Fruit fly (Drosophila melanogaster) whole organism, embryonic: Measurements from ENCODE around the gene CG2493.
A peak's percentile ranks its signal among the peaks of the same experiment; 100 is the strongest.

Experiments used
- Atf3 ChIP-seq: fragments of 200-800 bp; sonication (Bioruptor generic); optimal IDR thresholded peaks from 3 replicates; lab custom pipeline; 2016; ENCODE audit warnings: missing biosample characterization, missing genetic modification characterization
- Awh ChIP-seq: fragments of 200-800 bp; sonication (Bioruptor generic); IDR thresholded peaks from 2 replicates; pipeline ENCODE4, ENCODE4 v1.3.6; 2022; ENCODE audit warnings: missing biosample characterization, missing genetic modification characterization
- C15 ChIP-seq: fragments of 200-800 bp; sonication (Bioruptor generic); IDR thresholded peaks from 3 replicates; pipeline ENCODE4 v1.3.6; 2022; ENCODE audit warnings: missing biosample characterization, missing genetic modification characterization
- CG10543 ChIP-seq: fragments of 200-800 bp; sonication (Bioruptor generic); optimal IDR thresholded peaks from 3 replicates; lab custom pipeline; 2017; ENCODE audit warnings: missing biosample characterization, mild to moderate bottlenecking, missing genetic modification characterization, moderate library complexity
- CG10565 ChIP-seq: fragments of 200-800 bp; sonication (Bioruptor generic); optimal IDR thresholded peaks from 3 replicates; lab custom pipeline; 2016; ENCODE audit warnings: missing biosample characterization, mild to moderate bottlenecking, missing genetic modification characterization
- CG1233 ChIP-seq: fragments of 200-800 bp; sonication (Bioruptor generic); optimal IDR thresholded peaks from 4 replicates; lab custom pipeline; 2018; ENCODE audit warnings: missing biosample characterization, mild to moderate bottlenecking, missing genetic modification characterization
- CG13287 ChIP-seq: fragments of 200-800 bp; sonication (Bioruptor generic); IDR thresholded peaks from 2 replicates; pipeline ENCODE4 v1.3.6; 2022; ENCODE audit warnings: missing biosample characterization, missing genetic modification characterization; ENCODE audit not compliant: partially characterized antibody
- CG14860 ChIP-seq: fragments of 200-800 bp; sonication (Bioruptor generic); IDR thresholded peaks from 3 replicates; pipeline ENCODE4 v1.3.6; 2022; ENCODE audit warnings: missing biosample characterization, missing genetic modification characterization; ENCODE audit not compliant: partially characterized antibody
- CG17359 ChIP-seq: fragments of 200-800 bp; sonication (Bioruptor generic); optimal IDR thresholded peaks from 3 replicates; lab custom pipeline; 2018; ENCODE audit warnings: missing biosample characterization, mild to moderate bottlenecking, missing genetic modification characterization, moderate library complexity
- CG17568 ChIP-seq: fragments of 200-800 bp; sonication (Bioruptor generic); optimal IDR thresholded peaks from 2 replicates; lab custom pipeline; 2018; ENCODE audit warnings: missing biosample characterization, mild to moderate bottlenecking, missing genetic modification characterization, moderate library complexity
- CG2712 ChIP-seq: fragments of 200-800 bp; optimal IDR thresholded peaks from 3 replicates; lab custom pipeline; 2019; ENCODE audit warnings: missing biosample characterization, mild to moderate bottlenecking, missing genetic modification characterization, moderate library complexity
- CG34224 ChIP-seq: fragments of 200-800 bp; sonication (Bioruptor generic); IDR thresholded peaks from 3 replicates; pipeline ENCODE4 v1.3.6; 2022; ENCODE audit warnings: missing biosample characterization, missing genetic modification characterization; ENCODE audit not compliant: partially characterized antibody
- CG42726 ChIP-seq: fragments of 200-800 bp; sonication (Bioruptor generic); IDR thresholded peaks from 2 replicates; pipeline ENCODE4 v1.3.6; 2022; ENCODE audit warnings: missing biosample characterization, missing genetic modification characterization; ENCODE audit not compliant: partially characterized antibody
- CG6683 ChIP-seq: fragments of 200-800 bp; sonication (Bioruptor generic); optimal IDR thresholded peaks from 2 replicates; lab custom pipeline; 2017; ENCODE audit warnings: missing biosample characterization, mild to moderate bottlenecking, missing genetic modification characterization, missing genetic modification reagents
- CG6689 ChIP-seq: fragments of 200-800 bp; sonication (Bioruptor generic); IDR thresholded peaks from 2 replicates; pipeline ENCODE4 v1.3.6; 2022; ENCODE audit warnings: missing biosample characterization, missing genetic modification characterization
- CG8281 ChIP-seq: fragments of 200-800 bp; sonication (Bioruptor generic); optimal IDR thresholded peaks from 2 replicates; lab custom pipeline; 2018; ENCODE audit warnings: missing biosample characterization, mild to moderate bottlenecking, missing genetic modification characterization, moderate library complexity
- CG9437 ChIP-seq: fragments of 200-800 bp; sonication (Bioruptor generic); optimal IDR thresholded peaks from 2 replicates; lab custom pipeline; 2018; ENCODE audit warnings: missing biosample characterization, mild to moderate bottlenecking, missing genetic modification characterization
- Dll ChIP-seq: fragments of 200-800 bp; sonication (Bioruptor generic); IDR thresholded peaks from 4 replicates; pipeline ENCODE4 v1.3.6; 2022; ENCODE audit warnings: missing biosample characterization, missing genetic modification characterization; ENCODE audit not compliant: partially characterized antibody
- Doc3 ChIP-seq: fragments of 200-800 bp; sonication (Bioruptor generic); IDR thresholded peaks from 3 replicates; pipeline ENCODE4 v1.3.6; 2022; ENCODE audit warnings: missing biosample characterization, missing genetic modification characterization; ENCODE audit not compliant: partially characterized antibody
- Dref ChIP-seq: fragments of 200-800 bp; sonication (Bioruptor generic); IDR thresholded peaks from 2 replicates; pipeline ENCODE4 v1.3.6; 2022; ENCODE audit warnings: missing biosample characterization, missing genetic modification characterization
- Fer3 ChIP-seq: fragments of 200-800 bp; sonication (Bioruptor generic); optimal IDR thresholded peaks from 2 replicates; lab custom pipeline; 2018; ENCODE audit warnings: missing biosample characterization, mild to moderate bottlenecking, missing genetic modification characterization, moderate library complexity
- HLH3B ChIP-seq: fragments of 200-800 bp; sonication (Bioruptor generic); IDR thresholded peaks from 2 replicates; pipeline ENCODE4 v1.3.6; 2022; ENCODE audit warnings: missing biosample characterization, missing genetic modification characterization
- Lhr ChIP-seq: fragments of 200-800 bp; sonication (Bioruptor generic); optimal IDR thresholded peaks from 3 replicates; lab custom pipeline; 2017; ENCODE audit warnings: mild to moderate bottlenecking, missing biosample characterization, missing genetic modification reagents, missing genetic modification characterization
- Lim3 ChIP-seq: fragments of 200-800 bp; sonication (Bioruptor generic); IDR thresholded peaks from 2 replicates; pipeline ENCODE4 v1.3.6; 2022; ENCODE audit warnings: missing biosample characterization, missing genetic modification characterization
- MTF-1 ChIP-seq: fragments of 200-800 bp; sonication (Bioruptor generic); optimal IDR thresholded peaks from 2 replicates; lab custom pipeline; 2018; ENCODE audit warnings: missing biosample characterization, mild to moderate bottlenecking, missing genetic modification characterization, borderline replicate concordance
- bowl ChIP-seq: fragments of 200-800 bp; sonication (Bioruptor generic); IDR thresholded peaks from 2 replicates; pipeline ENCODE4 v1.3.6; 2022; ENCODE audit warnings: missing biosample characterization, missing genetic modification characterization
- btn ChIP-seq: fragments of 200-800 bp; sonication (Bioruptor generic); optimal IDR thresholded peaks from 2 replicates; lab custom pipeline; 2016; ENCODE audit warnings: missing biosample characterization, missing genetic modification characterization
- cad ChIP-seq: fragments of >200 bp; optimal IDR thresholded peaks from 2 replicates; lab custom pipeline; 2017; ENCODE audit warnings: missing biosample characterization, missing genetic modification characterization
- cg ChIP-seq: fragments of 200-800 bp; sonication (Bioruptor generic); optimal IDR thresholded peaks from 3 replicates; lab custom pipeline; 2019; ENCODE audit warnings: missing biosample characterization, mild to moderate bottlenecking, missing genetic modification characterization, moderate library complexity
- chn ChIP-seq: fragments of 200-800 bp; sonication (Bioruptor generic); optimal IDR thresholded peaks from 2 replicates; lab custom pipeline; 2016; ENCODE audit warnings: missing biosample characterization, missing genetic modification characterization
- disco-r ChIP-seq: fragments of 200-800 bp; sonication (Bioruptor generic); optimal IDR thresholded peaks from 2 replicates; lab custom pipeline; 2016; ENCODE audit warnings: missing biosample characterization, missing genetic modification characterization
- gce ChIP-seq: fragments of 200-800 bp; sonication (Bioruptor generic); IDR thresholded peaks from 3 replicates; pipeline ENCODE4 v1.3.6; 2022; ENCODE audit warnings: missing biosample characterization, missing genetic modification characterization
- gsb ChIP-seq: fragments of 200-800 bp; sonication (Bioruptor generic); IDR thresholded peaks from 2 replicates; pipeline ENCODE4 v1.3.6; 2022; ENCODE audit warnings: missing biosample characterization, missing genetic modification characterization
- insv ChIP-seq, 2 experiments: fragments of 200-800 bp; sonication (Bioruptor generic); optimal IDR thresholded peaks; 3 replicates each; lab custom pipeline; 2016 to 2018; ENCODE audit warnings: missing biosample characterization in 2 of 2, missing genetic modification characterization in 2 of 2
- kay ChIP-seq: fragments of 200-800 bp; sonication (Bioruptor generic); optimal IDR thresholded peaks from 2 replicates; lab custom pipeline; 2016; ENCODE audit warnings: missing biosample characterization, missing genetic modification characterization
- lmd ChIP-seq: fragments of 200-800 bp; sonication (Bioruptor generic); IDR thresholded peaks from 2 replicates; pipeline ENCODE4 v1.3.6; 2022; ENCODE audit warnings: missing biosample characterization, missing genetic modification characterization
- odd ChIP-seq: fragments of 200-800 bp; sonication (Bioruptor generic); optimal IDR thresholded peaks from 2 replicates; lab custom pipeline; 2017; ENCODE audit warnings: missing biosample characterization, mild to moderate bottlenecking, missing genetic modification characterization
- pita ChIP-seq: fragments of 200-800 bp; sonication (Bioruptor generic); optimal IDR thresholded peaks from 2 replicates; lab custom pipeline; 2017; ENCODE audit warnings: missing biosample characterization, mild to moderate bottlenecking, missing genetic modification characterization
- sc ChIP-seq, 3 experiments: fragments of >200 bp in 2 of 3; fragments of 200-800 bp in 1 of 3; sonication (Bioruptor generic) in 1 of 3; optimal IDR thresholded peaks; 2 replicates in 2 of 3; 3 replicates in 1 of 3; lab custom pipeline; 2017; ENCODE audit warnings: mild to moderate bottlenecking in 1 of 3, missing biosample characterization in 1 of 3, missing genetic modification characterization in 1 of 3, missing genetic modification reagents in 1 of 3
- sens ChIP-seq: fragments of 200-800 bp; sonication (Bioruptor generic); peaks from one replicate; lab custom pipeline; 2016; ENCODE audit warnings: missing biosample characterization, missing genetic modification characterization
- sens-2 ChIP-seq: fragments of 200-800 bp; sonication (Bioruptor generic); IDR thresholded peaks from 2 replicates; pipeline ENCODE4 v1.3.6; 2022; ENCODE audit warnings: missing biosample characterization, missing genetic modification characterization
- sim ChIP-seq: fragments of 200-800 bp; sonication (Bioruptor generic); IDR thresholded peaks from 2 replicates; pipeline ENCODE4 v1.3.6; 2022; ENCODE audit warnings: missing biosample characterization, missing genetic modification characterization
- slp2 ChIP-seq: fragments of 200-800 bp; sonication (Bioruptor generic); optimal IDR thresholded peaks from 2 replicates; lab custom pipeline; 2016; ENCODE audit warnings: missing biosample characterization, missing genetic modification characterization
- sr ChIP-seq: fragments of 200-800 bp; sonication (Bioruptor generic); IDR thresholded peaks from 3 replicates; pipeline ENCODE4 v1.3.6; 2022; ENCODE audit warnings: missing biosample characterization, missing genetic modification characterization
- stwl ChIP-seq: fragments of 200-800 bp; sonication (Bioruptor generic); optimal IDR thresholded peaks from 3 replicates; lab custom pipeline; 2018; ENCODE audit warnings: missing biosample characterization, mild to moderate bottlenecking, missing genetic modification characterization, moderate library complexity
- toy ChIP-seq: fragments of 200-800 bp; sonication (Bioruptor generic); IDR thresholded peaks from 2 replicates; pipeline ENCODE4 v1.3.6; 2022; ENCODE audit warnings: missing biosample characterization, missing genetic modification characterization
- tx ChIP-seq: fragments of 200-800 bp; sonication (Bioruptor generic); optimal IDR thresholded peaks from 2 replicates; lab custom pipeline; 2016; ENCODE audit warnings: missing biosample characterization, missing genetic modification characterization
- vnd ChIP-seq: fragments of 200-800 bp; sonication (Bioruptor generic); IDR thresholded peaks from 3 replicates; pipeline ENCODE4 v1.3.6; 2022; ENCODE audit warnings: missing biosample characterization, missing genetic modification characterization; ENCODE audit not compliant: partially characterized antibody
- yki ChIP-seq: fragments of >200 bp; optimal IDR thresholded peaks from 3 replicates; lab custom pipeline; 2018
- zen2 ChIP-seq: fragments of 200-800 bp; sonication (Bioruptor generic); IDR thresholded peaks from 3 replicates; pipeline ENCODE4 v1.3.6; 2022; ENCODE audit warnings: missing biosample characterization, missing genetic modification characterization; ENCODE audit not compliant: partially characterized antibody

The CG2493 gene

DNA sequence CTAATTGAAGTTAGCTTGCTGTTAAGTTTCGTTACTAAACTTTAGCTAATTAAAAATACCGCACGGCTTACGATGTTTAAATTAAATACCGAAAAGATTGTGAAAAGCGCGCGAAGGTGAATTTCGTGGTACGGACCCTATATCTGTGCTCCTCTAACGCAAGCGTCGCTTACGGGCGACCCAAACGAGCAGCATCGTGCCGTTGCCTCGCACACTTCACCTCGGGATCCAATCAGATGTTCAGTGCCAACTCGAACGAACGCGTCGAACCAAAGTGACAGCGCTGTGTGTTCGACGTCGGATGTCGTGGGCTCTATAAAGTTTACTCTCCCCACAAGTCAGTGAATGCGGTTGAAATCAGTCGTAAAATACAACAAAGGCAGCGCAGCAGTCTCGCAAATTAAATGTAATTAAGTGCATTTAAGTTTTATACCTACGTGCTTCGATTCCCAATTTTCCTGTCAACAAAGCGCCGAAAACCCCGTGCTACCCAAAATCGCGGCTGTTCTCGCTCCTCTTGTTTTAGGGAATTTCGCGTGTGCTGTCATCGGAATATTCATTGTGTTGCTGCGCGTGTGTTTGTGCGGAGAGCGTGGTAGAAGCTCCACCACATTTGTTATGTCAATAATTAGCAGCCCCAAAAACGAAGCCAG is 34.4 kb downstream of the CG2493 start (continued):
- TF ChIP-seq btn (GFP tag; lab: Kevin White, UChicago) (no peak), pita (GFP tag; lab: Kevin White, UChicago) (no peak), CG13287 (GFP tag; lab: Robert Waterston, UW) (peak; percentile 47; the same call in 1 of the 2 replicates)

DNA sequence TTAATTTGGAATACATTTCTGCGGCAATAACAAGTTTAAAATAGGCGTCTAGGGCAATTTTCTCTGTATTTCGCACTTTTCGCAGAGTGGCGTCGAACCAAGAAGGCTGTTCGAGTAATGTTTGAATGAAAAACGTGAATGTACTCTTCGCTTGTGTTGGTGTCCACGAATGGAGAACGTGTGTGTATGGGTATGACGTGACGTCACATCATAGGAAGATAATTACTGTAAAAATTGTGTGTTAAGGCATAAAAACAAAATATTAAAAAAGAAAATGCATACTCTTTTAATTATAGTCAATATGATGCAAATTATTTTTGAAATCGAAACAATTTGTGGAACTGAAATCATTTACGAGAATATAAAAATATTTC is 34.9 kb downstream of the CG2493 start:
- no peak for TF ChIP-seq sr
- no peak for TF ChIP-seq CG17568 (GFP tag; lab: Kevin White, UChicago)
- TF ChIP-seq Dll, result no peak
- no peak for TF ChIP-seq HLH3B (GFP tag; lab: Robert Waterston, UW)
- no peak for TF ChIP-seq C15 (GFP tag; lab: Robert Waterston, UW)
- TF ChIP-seq sc (optimal IDR thresholded peaks at IDR 0.05; lab: Kevin White, UChicago), result no peak
- TF ChIP-seq sc (GFP tag; optimal IDR thresholded peaks at IDR 0.05; lab: Kevin White, UChicago), result no peak
- TF ChIP-seq bowl (GFP tag; lab: Robert Waterston, UW), result no peak
- no peak for TF ChIP-seq CG34224 (GFP tag; lab: Robert Waterston, UW)
- TF ChIP-seq odd (GFP tag; lab: Kevin White, UChicago), result no peak
- TF ChIP-seq toy (GFP tag; lab: Robert Waterston, UW), result no peak
- no peak for TF ChIP-seq CG42726 (GFP tag; lab: Robert Waterston, UW)
- TF ChIP-seq slp2 (GFP tag; lab: Kevin White, UChicago), result no peak
- no peak for TF ChIP-seq Atf3 (GFP tag; lab: Kevin White, UChicago)
- no peak for TF ChIP-seq Fer3 (tag; lab: Kevin White, UChicago)
- TF ChIP-seq cad (GFP tag; lab: Kevin White, UChicago), result no peak
- peak; percentile 50 for TF ChIP-seq CG9437
- no peak for TF ChIP-seq CG10543 (GFP tag; lab: Kevin White, UChicago)
- no peak for TF ChIP-seq CG10565 (GFP tag; lab: Kevin White, UChicago)
- peak; percentile 85 for TF ChIP-seq sens (GFP tag; lab: Kevin White, UChicago)
- peak; percentile 26; the same call in 1 of the 2 replicates for TF ChIP-seq CG6689
- TF ChIP-seq CG17359 (tag; lab: Kevin White, UChicago), result no peak
- TF ChIP-seq CG8281 (tag; lab: Kevin White, UChicago), result no peak
- TF ChIP-seq yki (lab: Kevin White, UChicago), result no peak
- peak; percentile 13 for TF ChIP-seq CG2712 (tag; lab: Kevin White, UChicago)
- TF ChIP-seq sens-2 (GFP tag; lab: Robert Waterston, UW), result no peak
- no peak for TF ChIP-seq kay
- no peak for TF ChIP-seq tx (GFP tag; lab: Kevin White, UChicago)
- no peak for TF ChIP-seq sim
- TF ChIP-seq Lim3 (GFP tag; lab: Robert Waterston, UW), result no peak
- no peak for TF ChIP-seq lmd (GFP tag; lab: Robert Waterston, UW)
- no peak for TF ChIP-seq gsb (GFP tag; lab: Robert Waterston, UW)
- TF ChIP-seq cg (GFP tag; lab: Kevin White, UChicago), result peak; percentile 38
- TF ChIP-seq chn, result no peak
- no peak for TF ChIP-seq Awh (GFP tag; lab: Robert Waterston, UW)
- TF ChIP-seq insv (GFP tag; optimal IDR thresholded peaks at IDR 0.05; lab: Kevin White, UChicago), result no peak
- no peak for TF ChIP-seq gce

DNA sequence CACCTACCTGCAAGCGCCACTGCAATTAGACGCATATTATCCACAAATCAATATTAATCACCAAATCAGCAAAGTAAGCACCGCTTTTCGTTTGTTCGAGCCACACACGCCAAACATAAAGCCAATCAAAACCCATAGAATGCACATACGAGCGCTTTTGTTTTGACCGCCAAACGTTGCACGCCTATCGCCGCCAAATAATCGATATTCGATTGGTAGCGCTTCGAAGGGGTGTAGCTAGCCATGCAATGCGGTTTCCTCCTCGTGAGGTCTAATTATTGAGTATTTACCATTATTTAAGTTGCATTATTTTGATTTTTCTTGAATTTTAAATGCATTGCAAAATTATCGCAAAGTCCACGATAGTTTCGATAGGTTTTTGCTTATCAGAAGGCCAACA is 35.8 kb downstream of the CG2493 start:
- TF ChIP-seq Lhr (GFP tag; lab: Kevin White, UChicago), result peak; percentile 6
- no peak for TF ChIP-seq MTF-1 (GFP tag; lab: Kevin White, UChicago)
- TF ChIP-seq CG1233 (GFP tag; lab: Kevin White, UChicago), result no peak
- peak; percentile 72 for TF ChIP-seq zen2
- TF ChIP-seq Doc3 (GFP tag; lab: Robert Waterston, UW), result peak; percentile 82
- no peak for TF ChIP-seq disco-r (GFP tag; lab: Kevin White, UChicago)
- no peak for TF ChIP-seq CG6683 (GFP tag; lab: Kevin White, UChicago)
- TF ChIP-seq CG14860 (GFP tag; lab: Robert Waterston, UW), result peak; percentile 74
- peak; percentile 76 for TF ChIP-seq vnd (GFP tag; lab: Robert Waterston, UW)
- peak; percentile 66 for TF ChIP-seq Dref
- TF ChIP-seq stwl (tag; lab: Kevin White, UChicago), result peak; percentile 26
